ENCODE assay signal across 3 fruit fly cellular contexts in genomic region chr3L:11542437-11542836, dm6.
TF ChIP-seq lines count a peak whose summit lies in the region.

No protein-coding gene starts in this region.

TF ChIP-seq in whole organism, adult, 20 proteins besides CTCF, POLR2A, EP300 and RAD21:
- TF ChIP-seq cic (GFP tag; optimal IDR thresholded peaks at IDR 0.05; lab: Kevin White, UChicago) (no peak), tj (GFP tag; optimal IDR thresholded peaks at IDR 0.05; lab: Kevin White, UChicago) (peak; percentile 1)

TF ChIP-seq in whole organism, prepupa, 60 proteins besides CTCF, POLR2A, EP300 and RAD21:
- TF ChIP-seq Blimp-1 (GFP tag; optimal IDR thresholded peaks at IDR 0.05; lab: Kevin White, UChicago) (no peak), CG3032 (tag; optimal IDR thresholded peaks at IDR 0.05; lab: Kevin White, UChicago) (no peak), CG6808 (GFP tag; optimal IDR thresholded peaks at IDR 0.05; lab: Kevin White, UChicago) (no peak), Ets21C (GFP tag; optimal IDR thresholded peaks at IDR 0.05; lab: Kevin White, UChicago) (no peak), pdm3 (GFP tag; optimal IDR thresholded peaks at IDR 0.05; lab: Kevin White, UChicago) (no peak), CG3919 (GFP tag; optimal IDR thresholded peaks at IDR 0.05; lab: Kevin White, UChicago) (peak; percentile 13)

TF ChIP-seq in whole organism, wandering third instar larva, 38 proteins besides CTCF, POLR2A, EP300 and RAD21:
- TF ChIP-seq Abd-B (GFP tag; optimal IDR thresholded peaks at IDR 0.05; lab: Kevin White, UChicago) (no peak), Dfd (GFP tag; optimal IDR thresholded peaks at IDR 0.05; lab: Kevin White, UChicago) (peak; percentile 94)
